Worm (Caenorhabditis elegans) whole organism, midembryonic: Measurements from ENCODE around the gene Y113G7B.12.

Experiments
- T22C8.4 ChIP-seq: fragments of 200-800 bp; sonication (Bioruptor generic); IDR thresholded peaks from 2 replicates; pipeline ENCODE4 v1.3.6; 2022; ENCODE audit warnings: missing genetic modification characterization, missing compliant biosample characterization
- cog-1 ChIP-seq: sonication (generic microtip); optimal IDR thresholded peaks from 2 replicates; lab custom pipeline; 2016; ENCODE audit warnings: missing genetic modification characterization, missing compliant biosample characterization
- flt-1 ChIP-seq: fragments of 200-800 bp; sonication (Bioruptor generic); IDR thresholded peaks from 2 replicates; pipeline ENCODE4 v1.3.6; 2022; ENCODE audit warnings: missing genetic modification characterization, missing compliant biosample characterization
- klf-2 ChIP-seq: fragments of 200-800 bp; sonication (Bioruptor generic); conservative IDR thresholded peaks from 2 replicates; pipeline ENCODE4 v1.3.6; 2022; ENCODE audit warnings: missing genetic modification reagents, missing genetic modification characterization, missing compliant biosample characterization
- med-1 ChIP-seq: sonication (generic microtip); optimal IDR thresholded peaks from 2 replicates; lab custom pipeline; 2017; ENCODE audit warnings: missing genetic modification characterization, mild to moderate bottlenecking, missing compliant biosample characterization, antibody characterized with exemption, missing genetic modification reagents; ENCODE audit not compliant: insufficient read depth
- ref-1 ChIP-seq: fragments of 200-800 bp; sonication (Bioruptor generic); conservative IDR thresholded peaks from 2 replicates; pipeline ENCODE4 v1.3.6; 2022; ENCODE audit warnings: missing genetic modification reagents, missing genetic modification characterization, missing compliant biosample characterization
- tab-1 ChIP-seq: fragments of 200-800 bp; sonication (Bioruptor generic); IDR thresholded peaks from 2 replicates; pipeline ENCODE4 v1.3.6; 2022; ENCODE audit warnings: missing genetic modification characterization, missing compliant biosample characterization
- ztf-23 ChIP-seq: fragments of 200-800 bp; sonication (Bioruptor generic); IDR thresholded peaks from 2 replicates; pipeline ENCODE4 v1.3.6; 2022; ENCODE audit warnings: missing genetic modification reagents, missing genetic modification characterization, missing compliant biosample characterization
- ztf-29 ChIP-seq: fragments of 200-800 bp; sonication (Bioruptor generic); IDR thresholded peaks from 2 replicates; pipeline ENCODE4 v1.3.6; 2022; ENCODE audit warnings: missing genetic modification reagents, missing genetic modification characterization, missing compliant biosample characterization

The Y113G7B.12 gene

ce11 chrV:20163105-20163449 is 49.4 kb downstream of the Y113G7B.12 start:
- TF ChIP-seq ztf-29 (GFP tag; lab: Robert Waterston, UW) (no peak), cog-1 (no peak), klf-2 (GFP tag; lab: Robert Waterston, UW) (no peak), T22C8.4 (GFP tag; lab: Robert Waterston, UW) (no peak), med-1 (GFP tag; lab: Kevin White, UChicago) (no peak), flt-1 (GFP tag; lab: Robert Waterston, UW) (no peak), ztf-23 (GFP tag; lab: Robert Waterston, UW) (no peak), ref-1 (GFP tag; lab: Robert Waterston, UW) (no peak), tab-1 (GFP tag; lab: Robert Waterston, UW) (no peak)

ce11 chrV:20162290-20163104 is 50.0 kb downstream of the Y113G7B.12 start:
- TF ChIP-seq ztf-29 (GFP tag; lab: Robert Waterston, UW) (no peak), T22C8.4 (GFP tag; lab: Robert Waterston, UW) (no peak), klf-2 (GFP tag; lab: Robert Waterston, UW) (no peak)

- TF ChIP-seq ztf-29 (GFP tag; lab: Robert Waterston, UW) = no peak
- no peak for TF ChIP-seq tab-1 (GFP tag; lab: Robert Waterston, UW)
- TF ChIP-seq klf-2 (GFP tag; lab: Robert Waterston, UW) = no peak
- no peak for TF ChIP-seq T22C8.4 (GFP tag; lab: Robert Waterston, UW)
- no peak for TF ChIP-seq ref-1 (GFP tag; lab: Robert Waterston, UW)
- no peak for TF ChIP-seq ztf-23 (GFP tag; lab: Robert Waterston, UW)
- TF ChIP-seq med-1 (GFP tag; lab: Kevin White, UChicago) = no peak
- no peak for TF ChIP-seq cog-1
- no peak for TF ChIP-seq flt-1 (GFP tag; lab: Robert Waterston, UW)
These were observed 50.6 kb downstream of the Y113G7B.12 start for ce11 chrV:20161781-20162289.
